Fruit fly (Drosophila melanogaster): ENCODE data around the gene oc.

The oc gene

dm6 chrX:8681189-8681821, 30.8 kb upstream of the oc start, which contains the start of gene CAH3 (continued):
- TF ChIP-seq maf-S (GFP tag; optimal IDR thresholded peaks at IDR 0.05) = peak; percentile 90
- TF ChIP-seq Neu2 (GFP tag; optimal IDR thresholded peaks at IDR 0.05; ENCODE audit: borderline replicate concordance) = peak; percentile 59
- TF ChIP-seq ash1 (GFP tag; optimal IDR thresholded peaks at IDR 0.05) = peak; percentile 68
- TF ChIP-seq en (GFP tag; optimal IDR thresholded peaks at IDR 0.05) = peak; percentile 84
- peak; percentile 84 for TF ChIP-seq cato (GFP tag; optimal IDR thresholded peaks at IDR 0.05; ENCODE audit: borderline replicate concordance)
- TF ChIP-seq CG11560 (tag; IDR thresholded peaks at IDR 0.05) = peak; percentile 64; the same call in 2 of the 3 replicates
- peak; percentile 95 for TF ChIP-seq CG18599 (GFP tag; optimal IDR thresholded peaks at IDR 0.05)
- peak; percentile 88 for TF ChIP-seq disco-r (GFP tag; optimal IDR thresholded peaks at IDR 0.05)
- peak; percentile 94 for TF ChIP-seq NfI (GFP tag; optimal IDR thresholded peaks at IDR 0.05)
- TF ChIP-seq Poxn (GFP tag; IDR thresholded peaks at IDR 0.05) = peak; percentile 65; the same call in 1 of the 2 replicates
- TF ChIP-seq mam (GFP tag; optimal IDR thresholded peaks at IDR 0.05) = peak; percentile 93
- TF ChIP-seq BEAF-32 (GFP tag; optimal IDR thresholded peaks at IDR 0.05) = peak; percentile 44
- peak; percentile 91 for TF ChIP-seq so (GFP tag; IDR thresholded peaks at IDR 0.05)
- TF ChIP-seq Bteb2 (GFP tag; optimal IDR thresholded peaks at IDR 0.05) = peak; percentile 91
- peak; percentile 93 for TF ChIP-seq slbo (GFP tag; IDR thresholded peaks at IDR 0.05)
- TF ChIP-seq Fer2 (tag; optimal IDR thresholded peaks at IDR 0.05) = peak; percentile 91
- TF ChIP-seq Dip3 (GFP tag; optimal IDR thresholded peaks at IDR 0.05) = peak; percentile 93
- peak; percentile 69 for TF ChIP-seq Dp (GFP tag; optimal IDR thresholded peaks at IDR 0.05)
- TF ChIP-seq MTF-1 (GFP tag; optimal IDR thresholded peaks at IDR 0.05; ENCODE audit: borderline replicate concordance) = peak; percentile 75
- TF ChIP-seq CG10147 (GFP tag; optimal IDR thresholded peaks at IDR 0.05) = peak; percentile 93
- peak; percentile 91 for TF ChIP-seq trem (tag; optimal IDR thresholded peaks at IDR 0.05)
- TF ChIP-seq chinmo (GFP tag; IDR thresholded peaks at IDR 0.05; ENCODE audit: partially characterized antibody) = no peak
- peak; percentile 86 for TF ChIP-seq Bdp1 (GFP tag; optimal IDR thresholded peaks at IDR 0.05)
- peak; percentile 87 for TF ChIP-seq CG3407 (GFP tag; optimal IDR thresholded peaks at IDR 0.05)
- TF ChIP-seq CG12744 (GFP tag; optimal IDR thresholded peaks at IDR 0.05) = peak; percentile 75
- TF ChIP-seq Xrp1 (GFP tag; IDR thresholded peaks at IDR 0.05) = peak; percentile 94
- peak; percentile 81 for TF ChIP-seq CG7987 (GFP tag; optimal IDR thresholded peaks at IDR 0.05)
- TF ChIP-seq CG12071 (GFP tag; optimal IDR thresholded peaks at IDR 0.05) = peak; percentile 94
- peak; percentile 91 for TF ChIP-seq Atf3 (GFP tag; optimal IDR thresholded peaks at IDR 0.05)
- TF ChIP-seq CG10654 (GFP tag; optimal IDR thresholded peaks at IDR 0.05) = peak; percentile 89
- peak; percentile 88 for TF ChIP-seq CG17186 (GFP tag; optimal IDR thresholded peaks at IDR 0.05)
- TF ChIP-seq Dip2 (GFP tag; IDR thresholded peaks at IDR 0.05) = no peak
- TF ChIP-seq fd64A (GFP tag; optimal IDR thresholded peaks at IDR 0.05) = peak; percentile 85
- TF ChIP-seq CG33213 (GFP tag; optimal IDR thresholded peaks at IDR 0.05) = peak; percentile 93
- peak; percentile 89 for TF ChIP-seq Mrtf (GFP tag; IDR thresholded peaks at IDR 0.05)
- no peak for TF ChIP-seq crol (GFP tag; IDR thresholded peaks at IDR 0.05)
- TF ChIP-seq schlank (tag; optimal IDR thresholded peaks at IDR 0.05) = peak; percentile 90
- peak; percentile 95 for TF ChIP-seq CG8944 (GFP tag; optimal IDR thresholded peaks at IDR 0.05)
- TF ChIP-seq Abd-B (GFP tag; optimal IDR thresholded peaks at IDR 0.05) = peak; percentile 89
- peak; percentile 83 for TF ChIP-seq B-H1 (GFP tag; IDR thresholded peaks at IDR 0.05)
- peak; percentile 85 for TF ChIP-seq CG31365 (tag; optimal IDR thresholded peaks at IDR 0.05)
- TF ChIP-seq CG7357 (GFP tag; IDR thresholded peaks at IDR 0.05) = peak; percentile 74; the same call in 2 of the 3 replicates
- peak; percentile 92 for TF ChIP-seq mirr (GFP tag; optimal IDR thresholded peaks at IDR 0.05)
- TF ChIP-seq Camta (GFP tag; optimal IDR thresholded peaks at IDR 0.05) = peak; percentile 90
- peak; percentile 78 for TF ChIP-seq sim (GFP tag; IDR thresholded peaks at IDR 0.05)
- TF ChIP-seq CG13775 (GFP tag; optimal IDR thresholded peaks at IDR 0.05) = peak; percentile 95
- peak; percentile 90 for TF ChIP-seq CG1602 (GFP tag; optimal IDR thresholded peaks at IDR 0.05)
- peak; percentile 88 for TF ChIP-seq H15 (GFP tag; IDR thresholded peaks at IDR 0.05)
- TF ChIP-seq wor (GFP tag; IDR thresholded peaks at IDR 0.05) = peak; percentile 82
- no peak for TF ChIP-seq Hr39 (optimal IDR thresholded peaks at IDR 0.05)
